Fruit fly (Drosophila melanogaster) whole organism, embryonic: ENCODE data around the gene CG7432.

Source experiments
- Adf1 ChIP-seq: fragments of 200-800 bp; sonication (Bioruptor generic); IDR thresholded peaks from 2 replicates; pipeline ENCODE4 v1.3.6; 2022; ENCODE audit warnings: missing biosample characterization, missing genetic modification characterization
- Atf3 ChIP-seq: fragments of 200-800 bp; sonication (Bioruptor generic); optimal IDR thresholded peaks from 3 replicates; lab custom pipeline; 2016; ENCODE audit warnings: missing biosample characterization, missing genetic modification characterization
- Blimp-1 ChIP-seq: fragments of 200-800 bp; sonication (Bioruptor generic); optimal IDR thresholded peaks from 3 replicates; lab custom pipeline; 2018; ENCODE audit warnings: missing biosample characterization, missing genetic modification characterization, mild to moderate bottlenecking, moderate library complexity, missing genetic modification reagents
- CG10543 ChIP-seq: fragments of 200-800 bp; sonication (Bioruptor generic); optimal IDR thresholded peaks from 3 replicates; lab custom pipeline; 2017; ENCODE audit warnings: missing biosample characterization, mild to moderate bottlenecking, missing genetic modification characterization, moderate library complexity
- CG11093 ChIP-seq: fragments of 200-800 bp; sonication (Bioruptor generic); IDR thresholded peaks from 3 replicates; pipeline ENCODE4 v1.3.6; 2022; ENCODE audit warnings: missing biosample characterization, missing genetic modification characterization
- CG12071 ChIP-seq: fragments of 200-800 bp; sonication (Bioruptor generic); optimal IDR thresholded peaks from 3 replicates; lab custom pipeline; 2018; ENCODE audit warnings: missing biosample characterization, mild to moderate bottlenecking, missing genetic modification characterization
- CG1233 ChIP-seq: fragments of 200-800 bp; sonication (Bioruptor generic); optimal IDR thresholded peaks from 4 replicates; lab custom pipeline; 2018; ENCODE audit warnings: missing biosample characterization, mild to moderate bottlenecking, missing genetic modification characterization
- CG12391 ChIP-seq: fragments of 200-800 bp; sonication (Bioruptor generic); optimal IDR thresholded peaks from 3 replicates; lab custom pipeline; 2018; ENCODE audit warnings: missing biosample characterization, mild to moderate bottlenecking, missing genetic modification characterization, moderate library complexity
- CG13775 ChIP-seq: fragments of 200-800 bp; sonication (Bioruptor generic); optimal IDR thresholded peaks from 3 replicates; lab custom pipeline; 2017; ENCODE audit warnings: missing biosample characterization, mild to moderate bottlenecking, missing genetic modification characterization
- CG13894 ChIP-seq: fragments of 200-800 bp; sonication (Bioruptor generic); optimal IDR thresholded peaks from 3 replicates; lab custom pipeline; 2018; ENCODE audit warnings: missing biosample characterization, mild to moderate bottlenecking, missing genetic modification characterization, moderate library complexity
- CG1529 ChIP-seq: fragments of 200-800 bp; sonication (Bioruptor generic); optimal IDR thresholded peaks from 3 replicates; lab custom pipeline; 2018; ENCODE audit warnings: missing biosample characterization, missing genetic modification characterization
- CG16779 ChIP-seq: fragments of 200-800 bp; sonication (Bioruptor generic); IDR thresholded peaks from 2 replicates; pipeline ENCODE4 v1.3.6; 2022; ENCODE audit warnings: missing biosample characterization, missing genetic modification characterization
- CG17802 ChIP-seq: fragments of 200-800 bp; sonication (Bioruptor generic); optimal IDR thresholded peaks from 2 replicates; lab custom pipeline; 2018; ENCODE audit warnings: missing biosample characterization, mild to moderate bottlenecking, missing genetic modification characterization, moderate library complexity
- CG18476 ChIP-seq: fragments of 200-800 bp; sonication (Bioruptor generic); optimal IDR thresholded peaks from 2 replicates; lab custom pipeline; 2016; ENCODE audit warnings: missing biosample characterization, mild to moderate bottlenecking, missing genetic modification characterization
- CG2199 ChIP-seq: fragments of 200-800 bp; sonication (Bioruptor generic); IDR thresholded peaks from 3 replicates; pipeline ENCODE4 v1.3.6; 2022; ENCODE audit warnings: missing biosample characterization, missing genetic modification characterization
- CG31224 ChIP-seq: fragments of 200-800 bp; sonication (Bioruptor generic); IDR thresholded peaks from 2 replicates; pipeline ENCODE4 v1.3.6; 2022; ENCODE audit warnings: missing biosample characterization, missing genetic modification characterization
- CG3281 ChIP-seq: fragments of 200-800 bp; sonication (Bioruptor generic); optimal IDR thresholded peaks from 3 replicates; lab custom pipeline; 2017; ENCODE audit warnings: missing biosample characterization, mild to moderate bottlenecking, missing genetic modification characterization
- CG4360 ChIP-seq: fragments of 200-800 bp; sonication (Bioruptor generic); IDR thresholded peaks from 2 replicates; pipeline ENCODE4 v1.3.6; 2022; ENCODE audit warnings: missing biosample characterization, missing genetic modification characterization
- CG4617 ChIP-seq: fragments of 200-800 bp; sonication (Bioruptor generic); optimal IDR thresholded peaks from 3 replicates; lab custom pipeline; 2016; ENCODE audit warnings: missing biosample characterization, missing genetic modification characterization, borderline replicate concordance
- CG4707 ChIP-seq: fragments of 200-800 bp; sonication (Bioruptor generic); optimal IDR thresholded peaks from 2 replicates; lab custom pipeline; 2018; ENCODE audit warnings: missing biosample characterization, mild to moderate bottlenecking, missing genetic modification characterization, moderate library complexity
- CG4854 ChIP-seq: fragments of 200-800 bp; sonication (Bioruptor generic); optimal IDR thresholded peaks from 2 replicates; lab custom pipeline; 2016; ENCODE audit warnings: missing biosample characterization, missing genetic modification characterization, inconsistent platforms
- CG6654 ChIP-seq: fragments of 200-800 bp; sonication (Bioruptor generic); optimal IDR thresholded peaks from 2 replicates; lab custom pipeline; 2017; ENCODE audit warnings: missing biosample characterization, mild to moderate bottlenecking, missing genetic modification characterization
- CG6791 ChIP-seq: fragments of 200-800 bp; sonication (Bioruptor generic); IDR thresholded peaks from 3 replicates; pipeline ENCODE4 v1.3.6; 2022; ENCODE audit warnings: missing biosample characterization, missing genetic modification characterization; ENCODE audit not compliant: partially characterized antibody
- CG7745 ChIP-seq: fragments of 200-800 bp; sonication (Bioruptor generic); optimal IDR thresholded peaks from 2 replicates; lab custom pipeline; 2018; ENCODE audit warnings: missing biosample characterization, mild to moderate bottlenecking, missing genetic modification characterization, moderate library complexity
- CG7963 ChIP-seq: fragments of 200-800 bp; sonication (Bioruptor generic); IDR thresholded peaks from 3 replicates; pipeline ENCODE4 v1.3.6; 2022; ENCODE audit warnings: missing biosample characterization, missing genetic modification characterization; ENCODE audit not compliant: partially characterized antibody
- CG8388 ChIP-seq: fragments of 200-800 bp; sonication (Bioruptor generic); optimal IDR thresholded peaks from 2 replicates; lab custom pipeline; 2019; ENCODE audit warnings: missing biosample characterization, mild to moderate bottlenecking, missing genetic modification characterization, moderate library complexity
- CG9797 ChIP-seq: fragments of 200-800 bp; sonication (Bioruptor generic); optimal IDR thresholded peaks from 3 replicates; lab custom pipeline; 2018; ENCODE audit warnings: missing biosample characterization, mild to moderate bottlenecking, missing genetic modification characterization
- Dip2 ChIP-seq: fragments of 200-800 bp; sonication (Bioruptor generic); IDR thresholded peaks from 2 replicates; pipeline ENCODE4 v1.3.6; 2022; ENCODE audit warnings: missing biosample characterization, missing genetic modification characterization
- HLH4C ChIP-seq: fragments of 200-800 bp; sonication (Bioruptor generic); IDR thresholded peaks from 3 replicates; pipeline ENCODE4 v1.3.6; 2022; ENCODE audit warnings: missing biosample characterization, missing genetic modification characterization; ENCODE audit not compliant: partially characterized antibody
- Hand ChIP-seq: fragments of 200-800 bp; sonication (Bioruptor generic); optimal IDR thresholded peaks from 2 replicates; lab custom pipeline; 2017; ENCODE audit warnings: mild to moderate bottlenecking, missing biosample characterization, missing genetic modification reagents, missing genetic modification characterization
- Hr78 ChIP-seq, 2 experiments: fragments of 200-800 bp in 1 of 2; fragments of >200 bp in 1 of 2; sonication (Bioruptor generic) in 1 of 2; optimal IDR thresholded peaks; 2 replicates each; lab custom pipeline; 2017 to 2019; ENCODE audit warnings: missing biosample characterization in 2 of 2, missing genetic modification characterization in 2 of 2, mild to moderate bottlenecking in 1 of 2, moderate library complexity in 1 of 2
- Lim3 ChIP-seq: fragments of 200-800 bp; sonication (Bioruptor generic); IDR thresholded peaks from 2 replicates; pipeline ENCODE4 v1.3.6; 2022; ENCODE audit warnings: missing biosample characterization, missing genetic modification characterization
- Mad ChIP-seq: fragments of 200-800 bp; sonication (Bioruptor generic); optimal IDR thresholded peaks from 2 replicates; lab custom pipeline; 2016; ENCODE audit warnings: missing biosample characterization, missing genetic modification characterization
- Oaz ChIP-seq: fragments of 200-800 bp; sonication (Bioruptor generic); IDR thresholded peaks from 2 replicates; pipeline ENCODE4 v1.3.6; 2022; ENCODE audit warnings: missing biosample characterization, missing genetic modification characterization
- Side ChIP-seq: fragments of 200-800 bp; sonication (Bioruptor generic); optimal IDR thresholded peaks from 2 replicates; lab custom pipeline; 2016; ENCODE audit warnings: missing biosample characterization, missing genetic modification characterization
- al ChIP-seq: fragments of 200-800 bp; sonication (Bioruptor generic); IDR thresholded peaks from 2 replicates; pipeline ENCODE4 v1.3.6; 2022; ENCODE audit warnings: missing biosample characterization, missing genetic modification characterization
- ase ChIP-seq: fragments of 200-800 bp; sonication (Bioruptor generic); IDR thresholded peaks from 3 replicates; pipeline ENCODE4 v1.3.6; 2022; ENCODE audit warnings: missing biosample characterization, missing genetic modification characterization
- ato ChIP-seq: fragments of 200-800 bp; sonication (Bioruptor generic); IDR thresholded peaks from 2 replicates; pipeline ENCODE4 v1.3.6; 2022; ENCODE audit warnings: missing biosample characterization, missing genetic modification characterization; ENCODE audit not compliant: partially characterized antibody
- bsh ChIP-seq, 2 experiments: fragments of 200-800 bp; sonication (Bioruptor generic); optimal IDR thresholded peaks; 2 replicates each; lab custom pipeline; 2017 to 2018; ENCODE audit warnings: mild to moderate bottlenecking in 2 of 2, missing biosample characterization in 2 of 2, missing genetic modification characterization in 2 of 2, moderate library complexity in 1 of 2
- cato ChIP-seq: fragments of 200-800 bp; sonication (Bioruptor generic); optimal IDR thresholded peaks from 2 replicates; lab custom pipeline; 2016; ENCODE audit warnings: missing biosample characterization, missing genetic modification characterization, borderline replicate concordance
- crol ChIP-seq: fragments of 200-800 bp; sonication (Bioruptor generic); IDR thresholded peaks from 2 replicates; pipeline ENCODE4 v1.3.6; 2022; ENCODE audit warnings: missing biosample characterization, missing genetic modification characterization
- disco-r ChIP-seq: fragments of 200-800 bp; sonication (Bioruptor generic); optimal IDR thresholded peaks from 2 replicates; lab custom pipeline; 2016; ENCODE audit warnings: missing biosample characterization, missing genetic modification characterization
- esg ChIP-seq: fragments of 200-800 bp; sonication (Bioruptor generic); conservative IDR thresholded peaks from 2 replicates; pipeline ENCODE4 v1.3.6; 2022; ENCODE audit warnings: missing biosample characterization, missing genetic modification characterization
- fd3F ChIP-seq: fragments of 200-800 bp; sonication (Bioruptor generic); optimal IDR thresholded peaks from 2 replicates; lab custom pipeline; 2018; ENCODE audit warnings: missing biosample characterization, mild to moderate bottlenecking, missing genetic modification characterization, moderate library complexity
- fd96Cb ChIP-seq: fragments of 200-800 bp; sonication (Bioruptor generic); optimal IDR thresholded peaks from 2 replicates; lab custom pipeline; 2018; ENCODE audit warnings: missing biosample characterization, mild to moderate bottlenecking, missing genetic modification characterization, moderate library complexity
- gcm2 ChIP-seq: fragments of 200-800 bp; sonication (Bioruptor generic); optimal IDR thresholded peaks from 2 replicates; lab custom pipeline; 2016; ENCODE audit warnings: missing biosample characterization, missing genetic modification characterization
- jing ChIP-seq: fragments of 200-800 bp; sonication (Bioruptor generic); optimal IDR thresholded peaks from 2 replicates; lab custom pipeline; 2018; ENCODE audit warnings: missing biosample characterization, mild to moderate bottlenecking, missing genetic modification characterization
- odd ChIP-seq: fragments of 200-800 bp; sonication (Bioruptor generic); optimal IDR thresholded peaks from 2 replicates; lab custom pipeline; 2017; ENCODE audit warnings: missing biosample characterization, mild to moderate bottlenecking, missing genetic modification characterization
- sug ChIP-seq: fragments of 200-800 bp; optimal IDR thresholded peaks from 2 replicates; lab custom pipeline; 2019; ENCODE audit warnings: missing biosample characterization, mild to moderate bottlenecking, missing genetic modification characterization, moderate library complexity
- tio ChIP-seq: fragments of 200-800 bp; sonication (Bioruptor generic); optimal IDR thresholded peaks from 2 replicates; lab custom pipeline; 2017; ENCODE audit warnings: missing biosample characterization, missing genetic modification characterization, inconsistent platforms
- z ChIP-seq: fragments of 200-800 bp; sonication (Bioruptor generic); IDR thresholded peaks from 3 replicates; pipeline ENCODE4 v1.3.6; 2022; ENCODE audit warnings: missing biosample characterization, missing genetic modification characterization

Gene CG7432

DNA sequence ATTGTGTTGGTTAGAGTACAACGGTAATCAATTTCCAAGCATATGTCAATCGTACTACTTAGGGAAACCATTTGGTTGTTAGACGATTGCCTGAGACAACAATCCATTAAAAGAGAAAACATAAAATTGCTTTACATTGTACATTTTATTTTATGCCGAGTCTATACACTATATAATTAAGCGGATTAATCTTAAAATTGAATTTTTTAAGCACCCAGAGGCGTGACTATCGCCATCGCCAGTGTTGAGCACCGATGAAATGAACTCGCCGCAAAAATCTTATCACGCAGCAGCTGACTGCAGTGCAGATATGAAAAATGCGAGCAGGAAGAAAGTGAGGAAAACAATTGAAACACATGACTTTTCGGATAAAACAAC is 21.9 kb upstream of the CG7432 start (continued):
- TF ChIP-seq cato (GFP tag; lab: Kevin White, UChicago) (no peak), CG6791 (GFP tag; lab: Robert Waterston, UW) (peak; percentile 91), tio (no peak), fd3F (GFP tag; lab: Kevin White, UChicago) (no peak), CG18476 (GFP tag; lab: Kevin White, UChicago) (no peak), Adf1 (GFP tag; lab: Robert Waterston, UW) (no peak), CG8388 (GFP tag; lab: Kevin White, UChicago) (no peak), CG4360 (no peak), sug (tag; lab: Kevin White, UChicago) (no peak), CG31224 (GFP tag; lab: Robert Waterston, UW) (no peak), CG4617 (GFP tag; lab: Kevin White, UChicago) (no peak), bsh (GFP tag; optimal IDR thresholded peaks at IDR 0.05; lab: Kevin White, UChicago) (no peak), z (GFP tag; lab: Robert Waterston, UW) (no peak), CG1233 (GFP tag; lab: Kevin White, UChicago) (no peak), CG3281 (no peak), CG12391 (tag; lab: Kevin White, UChicago) (no peak), disco-r (GFP tag; lab: Kevin White, UChicago) (no peak), CG12071 (GFP tag; lab: Kevin White, UChicago) (no peak), esg (GFP tag; lab: Robert Waterston, UW) (no peak), CG13894 (no peak), Blimp-1 (GFP tag; lab: Kevin White, UChicago) (no peak), Oaz (GFP tag; lab: Robert Waterston, UW) (no peak), CG4854 (no peak), ase (no peak), Side (GFP tag; lab: Kevin White, UChicago) (no peak), Mad (GFP tag; lab: Kevin White, UChicago) (no peak), fd96Cb (tag; lab: Kevin White, UChicago) (no peak), Dip2 (GFP tag; lab: Robert Waterston, UW) (no peak), Hr78 (GFP tag; optimal IDR thresholded peaks at IDR 0.05; lab: Kevin White, UChicago) (no peak), CG7745 (no peak), CG11093 (GFP tag; lab: Robert Waterston, UW) (no peak), Atf3 (GFP tag; lab: Kevin White, UChicago) (no peak), HLH4C (GFP tag; lab: Robert Waterston, UW) (peak; percentile 53; the same call in 1 of the 3 replicates), CG4707 (GFP tag; lab: Kevin White, UChicago) (no peak), al (GFP tag; lab: Robert Waterston, UW) (no peak), CG17802 (tag; lab: Kevin White, UChicago) (no peak), Hand (GFP tag; lab: Kevin White, UChicago) (no peak), CG1529 (no peak), CG7963 (GFP tag; lab: Robert Waterston, UW) (peak; percentile 69; the same call in 2 of the 3 replicates), CG10543 (GFP tag; lab: Kevin White, UChicago) (no peak), gcm2 (no peak), CG16779 (no peak), Lim3 (no peak), CG2199 (no peak), jing (no peak), crol (no peak), CG13775 (no peak), ato (peak; percentile 76), CG6654 (GFP tag; lab: Kevin White, UChicago) (no peak), CG9797 (GFP tag; lab: Kevin White, UChicago) (no peak), odd (GFP tag; lab: Kevin White, UChicago) (no peak)
